Fruit fly (Drosophila melanogaster): ENCODE data around the gene Nrg.
A peak's percentile ranks its signal among the peaks of the same experiment; 100 is the strongest.

Gene Nrg

dm6 chrX:8517121-8518024 lies at the start of gene Nrg:
Nrg (plus strand) TSS chrX:8517373.
- peak; percentile 12 for TF ChIP-seq noc (tag; optimal IDR thresholded peaks at IDR 0.05)

- peak; percentile 40 for TF ChIP-seq noc (tag; optimal IDR thresholded peaks at IDR 0.05)
Measured at dm6 chrX:8468962-8469459, 48.2 kb upstream of the Nrg start, which contains the start of gene CG12116. CG12116 (minus strand) TSS chrX:8469012.

dm6 chrX:8469606-8470005 lies 47.6 kb upstream of the Nrg start:
- TF ChIP-seq noc (tag; optimal IDR thresholded peaks at IDR 0.05) = no peak

- TF ChIP-seq noc (tag; optimal IDR thresholded peaks at IDR 0.05) = no peak
Measured at dm6 chrX:8470588-8470987, 46.6 kb upstream of the Nrg start, which contains the start of gene Cp7Fa. Cp7Fa (plus strand) TSS chrX:8470888.

- no peak for TF ChIP-seq noc (tag; optimal IDR thresholded peaks at IDR 0.05)
Measured at dm6 chrX:8473339-8473887, 43.8 kb upstream of the Nrg start, which contains the start of gene Cp7Fb. Cp7Fb (plus strand) TSS chrX:8473837.

dm6 chrX:8475657-8476056 lies 41.5 kb upstream of the Nrg start:
- TF ChIP-seq noc (tag; optimal IDR thresholded peaks at IDR 0.05) = no peak

dm6 chrX:8476817-8477216 lies 40.4 kb upstream of the Nrg start, which contains the start of gene Cp7Fc:
Cp7Fc (plus strand) TSS chrX:8477117.
- no peak for TF ChIP-seq noc (tag; optimal IDR thresholded peaks at IDR 0.05)

- TF ChIP-seq noc (tag; optimal IDR thresholded peaks at IDR 0.05) = no peak
Measured at dm6 chrX:8479031-8479568, 38.1 kb upstream of the Nrg start, which contains the start of gene Cp36. Cp36 (plus strand) TSS chrX:8479319.

dm6 chrX:8481462-8481861 lies 35.7 kb upstream of the Nrg start, which contains the start of gene Cp38:
Cp38 (plus strand) TSS chrX:8481837.
- TF ChIP-seq noc (tag; optimal IDR thresholded peaks at IDR 0.05) = no peak

- TF ChIP-seq noc (tag; optimal IDR thresholded peaks at IDR 0.05) = no peak
Measured at dm6 chrX:8483671-8484070, 33.5 kb upstream of the Nrg start, which contains the start of gene CG33223. CG33223 (minus strand) TSS chrX:8483885.

dm6 chrX:8484778-8485177 lies 32.4 kb upstream of the Nrg start:
- no peak for TF ChIP-seq noc (tag; optimal IDR thresholded peaks at IDR 0.05)

- no peak for TF ChIP-seq noc (tag; optimal IDR thresholded peaks at IDR 0.05)
Measured at dm6 chrX:8489048-8489447, 28.1 kb upstream of the Nrg start, which contains the start of gene CG33181. CG33181 (plus strand) TSS chrX:8489348.

- no peak for TF ChIP-seq noc (tag; optimal IDR thresholded peaks at IDR 0.05)
Measured at dm6 chrX:8489485-8489970, 27.6 kb upstream of the Nrg start, which contains the start of gene otu. otu (minus strand) TSS chrX:8489535.

- no peak for TF ChIP-seq noc (tag; optimal IDR thresholded peaks at IDR 0.05)
Measured at dm6 chrX:8490291-8490975, 26.7 kb upstream of the Nrg start.

- TF ChIP-seq noc (tag; optimal IDR thresholded peaks at IDR 0.05) = peak; percentile 25
Measured at dm6 chrX:8490976-8491345, 26.2 kb upstream of the Nrg start.
